Fruit fly (Drosophila melanogaster) Kc167 (cell line): Measurements from ENCODE around the gene Bka.

Source experiments
- Myc ChIP-seq: fragments of >200 bp; optimal IDR thresholded peaks from 2 replicates; lab custom pipeline; 2017; ENCODE audit warnings: missing external identifiers
- h ChIP-seq: fragments of >200 bp; optimal IDR thresholded peaks from 3 replicates; lab custom pipeline; 2018; ENCODE audit warnings: missing external identifiers
- insv ChIP-seq: fragments of >200 bp; optimal IDR thresholded peaks from 3 replicates; lab custom pipeline; 2018; ENCODE audit warnings: missing external identifiers
- psq ChIP-seq: fragments of >200 bp; optimal IDR thresholded peaks from 2 replicates; lab custom pipeline; 2017; ENCODE audit warnings: missing external identifiers
- ttk ChIP-seq: sonication (Bioruptor generic); optimal IDR thresholded peaks from 2 replicates; lab custom pipeline; 2017; ENCODE audit warnings: missing external identifiers

- TF ChIP-seq ttk (lab: Kevin White, UChicago) (no peak), insv (lab: Kevin White, UChicago) (no peak), psq (lab: Kevin White, UChicago) (no peak), h (lab: Kevin White, UChicago) (no peak), Myc (lab: Kevin White, UChicago) (no peak)
Measured at dm6 chr2L:9911783-9912182, 16.7 kb downstream of the Bka start.
